Worm (Caenorhabditis elegans) whole organism, mixed stage, embryonic: Measurements from ENCODE around the gene idpa-1.

ENCODE experiments used
- ceh-43 ChIP-seq: fragments of 200-800 bp; sonication (Bioruptor generic); optimal IDR thresholded peaks from 2 replicates; lab custom pipeline; 2018; ENCODE audit warnings: mild to moderate bottlenecking, missing genetic modification characterization, moderate library complexity, missing compliant biosample characterization
- elt-1 ChIP-seq: sonication (generic microtip); optimal IDR thresholded peaks from 2 replicates; lab custom pipeline; 2017; ENCODE audit warnings: missing genetic modification characterization, mild to moderate bottlenecking, missing compliant biosample characterization, antibody characterized with exemption, moderate library complexity, borderline replicate concordance; ENCODE audit not compliant: insufficient read depth
- lin-13 ChIP-seq: fragments of 150-350 bp; optimal IDR thresholded peaks from 2 replicates; lab custom pipeline; 2014; ENCODE audit warnings: missing biosample characterization, missing genetic modification characterization
- pha-4 ChIP-seq: fragments of 150-350 bp; optimal IDR thresholded peaks from 2 replicates; lab custom pipeline; 2018; ENCODE audit warnings: missing biosample characterization, missing genetic modification reagents, missing genetic modification characterization
- snpc-4 ChIP-seq: fragments of 150-350 bp; optimal IDR thresholded peaks from 2 replicates; lab custom pipeline; 2014; ENCODE audit warnings: missing biosample characterization, missing genetic modification characterization
- unc-62 ChIP-seq: fragments of 150-350 bp; optimal IDR thresholded peaks from 2 replicates; lab custom pipeline; 2014; ENCODE audit warnings: missing biosample characterization, missing genetic modification reagents, missing genetic modification characterization

DNA sequence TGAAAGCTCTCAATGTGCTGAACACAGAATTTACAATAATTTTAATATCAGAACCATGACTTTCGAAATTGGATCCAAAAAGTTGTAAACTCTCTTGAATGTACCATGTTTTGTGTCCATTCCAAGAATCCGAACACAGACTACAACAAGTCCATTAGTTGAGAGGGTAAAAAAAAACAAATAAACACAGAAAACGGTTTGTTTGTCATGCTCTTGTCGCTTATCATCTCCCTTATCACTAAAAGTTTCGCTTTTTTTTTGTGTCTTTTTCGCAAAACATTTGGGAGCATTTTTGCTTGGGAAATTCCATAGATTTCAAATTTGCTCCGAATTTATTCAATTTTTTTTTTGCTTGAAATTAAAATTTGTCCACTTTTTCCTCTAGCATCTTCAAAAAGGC is 31.5 kb downstream of the idpa-1 start:
- no peak for TF ChIP-seq snpc-4 (tag; lab: Kevin White, UChicago)
- TF ChIP-seq unc-62 = no peak
- no peak for TF ChIP-seq ceh-43 (GFP tag; lab: Kevin White, UChicago)
- TF ChIP-seq pha-4 (tag; lab: Kevin White, UChicago) = no peak
- no peak for TF ChIP-seq lin-13 (tag; lab: Kevin White, UChicago)
- TF ChIP-seq elt-1 (tag; lab: Kevin White, UChicago) = no peak
